Worm (Caenorhabditis elegans): Measurements from ENCODE around the gene C10C5.4.

- TF ChIP-seq ceh-82 (tag; optimal IDR thresholded peaks at IDR 0.05): no peak
- no peak for TF ChIP-seq nhr-77 (tag; optimal IDR thresholded peaks at IDR 0.05)
- TF ChIP-seq lin-11 (tag; optimal IDR thresholded peaks at IDR 0.05): no peak
- TF ChIP-seq unc-39 (tag; optimal IDR thresholded peaks at IDR 0.05): no peak
- TF ChIP-seq lin-39 (tag; optimal IDR thresholded peaks at IDR 0.05): no peak
- TF ChIP-seq nhr-11 (tag; optimal IDR thresholded peaks at IDR 0.05): no peak
- no peak for TF ChIP-seq mbf-1 (tag; optimal IDR thresholded peaks at IDR 0.05)
- no peak for TF ChIP-seq blmp-1 (tag; optimal IDR thresholded peaks at IDR 0.05; ENCODE audit: insufficient read depth)
- TF ChIP-seq ZK546.5 (tag; optimal IDR thresholded peaks at IDR 0.05): no peak
- no peak for TF ChIP-seq nhr-237 (tag; optimal IDR thresholded peaks at IDR 0.05)
- no peak for TF ChIP-seq snpc-4 (tag; optimal IDR thresholded peaks at IDR 0.05)
- no peak for TF ChIP-seq lsy-2 (tag; optimal IDR thresholded peaks at IDR 0.05)
- no peak for TF ChIP-seq egl-27 (tag; optimal IDR thresholded peaks at IDR 0.05)
These were observed 6.5 kb downstream of the C10C5.4 start, which contains the start of gene C10C5.7 for ce11 chrIV:9384826-9385225.
